Worm (Caenorhabditis elegans) whole organism, L2 larva: ENCODE data around the gene sqt-1.

Source experiments
- Y55F3AM.14 ChIP-seq: fragments of 200-800 bp; sonication (Bioruptor generic); optimal IDR thresholded peaks from 2 replicates; lab custom pipeline; 2018; ENCODE audit warnings: mild to moderate bottlenecking, missing genetic modification characterization, missing compliant biosample characterization
- alr-1 ChIP-seq: fragments of 150-350 bp; optimal IDR thresholded peaks from 2 replicates; lab custom pipeline; 2014; ENCODE audit warnings: missing biosample characterization, missing genetic modification characterization
- aly-2 ChIP-seq: fragments of 150-350 bp; optimal IDR thresholded peaks from 2 replicates; lab custom pipeline; 2014; ENCODE audit warnings: missing biosample characterization, missing genetic modification characterization
- blmp-1 ChIP-seq: sonication (generic microtip); optimal IDR thresholded peaks from 2 replicates; lab custom pipeline; 2017; ENCODE audit warnings: missing genetic modification characterization, mild to moderate bottlenecking, missing compliant biosample characterization, antibody characterized with exemption, moderate library complexity; ENCODE audit not compliant: insufficient read depth
- dmd-4 ChIP-seq: sonication (generic microtip); optimal IDR thresholded peaks from 2 replicates; lab custom pipeline; 2017; ENCODE audit warnings: missing biosample characterization, missing genetic modification characterization
- fos-1 ChIP-seq: fragments of 150-350 bp; optimal IDR thresholded peaks from 2 replicates; lab custom pipeline; 2014; ENCODE audit warnings: missing biosample characterization, missing genetic modification characterization
- nhr-21 ChIP-seq: fragments of 150-350 bp; optimal IDR thresholded peaks from 2 replicates; lab custom pipeline; 2014; ENCODE audit warnings: missing biosample characterization, missing genetic modification characterization
- nhr-237 ChIP-seq: fragments of 150-350 bp; optimal IDR thresholded peaks from 2 replicates; lab custom pipeline; 2014; ENCODE audit warnings: missing biosample characterization, missing genetic modification characterization
- nhr-25 ChIP-seq: fragments of 150-350 bp; sonication (generic microtip); optimal IDR thresholded peaks from 3 replicates; lab custom pipeline; 2014; ENCODE audit warnings: missing biosample characterization, missing genetic modification characterization
- skn-1 ChIP-seq: sonication (generic microtip); optimal IDR thresholded peaks from 2 replicates; lab custom pipeline; 2017; ENCODE audit warnings: missing biosample characterization, missing genetic modification characterization
- zag-1 ChIP-seq: fragments of 150-350 bp; optimal IDR thresholded peaks from 2 replicates; lab custom pipeline; 2014; ENCODE audit warnings: missing biosample characterization, missing genetic modification characterization

- no peak for TF ChIP-seq skn-1
- TF ChIP-seq zag-1: no peak
- no peak for TF ChIP-seq Y55F3AM.14
- TF ChIP-seq dmd-4 (tag; lab: Kevin White, UChicago): no peak
- TF ChIP-seq alr-1 (tag; lab: Kevin White, UChicago): no peak
- no peak for TF ChIP-seq nhr-21 (tag; lab: Kevin White, UChicago)
- TF ChIP-seq blmp-1 (tag; lab: Kevin White, UChicago): no peak
- no peak for TF ChIP-seq nhr-25 (tag; lab: Kevin White, UChicago)
- TF ChIP-seq nhr-237 (tag; lab: Kevin White, UChicago): no peak
- no peak for TF ChIP-seq fos-1 (tag; lab: Kevin White, UChicago)
- no peak for TF ChIP-seq aly-2 (tag; lab: Kevin White, UChicago)
These were observed 24.1 kb upstream of the sqt-1 start for ce11 chrII:11361751-11362150.
